Fruit fly (Drosophila melanogaster) whole organism, embryonic: ENCODE measurements around the gene Cpr66Cb.

Experiments
- ATbp ChIP-seq: fragments of 200-800 bp; sonication (Bioruptor generic); optimal IDR thresholded peaks from 2 replicates; lab custom pipeline; 2017; ENCODE audit warnings: missing biosample characterization, mild to moderate bottlenecking, missing genetic modification characterization, missing genetic modification reagents
- Antp ChIP-seq: fragments of 200-800 bp; sonication (Bioruptor generic); optimal IDR thresholded peaks from 3 replicates; lab custom pipeline; 2016; ENCODE audit warnings: missing biosample characterization, missing genetic modification characterization
- CG11504 ChIP-seq: fragments of 200-800 bp; sonication (Bioruptor generic); optimal IDR thresholded peaks from 3 replicates; lab custom pipeline; 2019; ENCODE audit warnings: missing biosample characterization, mild to moderate bottlenecking, missing genetic modification characterization, moderate library complexity
- CG12659 ChIP-seq: fragments of 200-800 bp; sonication (Bioruptor generic); optimal IDR thresholded peaks from 3 replicates; lab custom pipeline; 2017; ENCODE audit warnings: mild to moderate bottlenecking, missing biosample characterization, missing genetic modification reagents, missing genetic modification characterization
- CG12942 ChIP-seq: fragments of 200-800 bp; sonication (Bioruptor generic); optimal IDR thresholded peaks from 3 replicates; lab custom pipeline; 2016; ENCODE audit warnings: missing biosample characterization, missing genetic modification characterization
- CG13424 ChIP-seq: fragments of 200-800 bp; sonication (Bioruptor generic); optimal IDR thresholded peaks from 2 replicates; lab custom pipeline; 2019; ENCODE audit warnings: missing biosample characterization, mild to moderate bottlenecking, missing genetic modification characterization, moderate library complexity
- CG13775 ChIP-seq: fragments of 200-800 bp; sonication (Bioruptor generic); optimal IDR thresholded peaks from 3 replicates; lab custom pipeline; 2017; ENCODE audit warnings: missing biosample characterization, mild to moderate bottlenecking, missing genetic modification characterization
- CG15011 ChIP-seq: fragments of 200-800 bp; sonication (Bioruptor generic); optimal IDR thresholded peaks from 3 replicates; lab custom pipeline; 2018; ENCODE audit warnings: missing biosample characterization, mild to moderate bottlenecking, missing genetic modification characterization
- CG1529 ChIP-seq: fragments of 200-800 bp; sonication (Bioruptor generic); optimal IDR thresholded peaks from 3 replicates; lab custom pipeline; 2018; ENCODE audit warnings: missing biosample characterization, missing genetic modification characterization
- CG1647 ChIP-seq: fragments of 200-800 bp; sonication (Bioruptor generic); optimal IDR thresholded peaks from 3 replicates; lab custom pipeline; 2016; ENCODE audit warnings: missing biosample characterization, missing genetic modification characterization
- CG31441 ChIP-seq: fragments of 200-800 bp; sonication (Bioruptor generic); IDR thresholded peaks from 2 replicates; pipeline ENCODE4 v1.3.6; 2022; ENCODE audit warnings: missing biosample characterization, missing genetic modification characterization
- CG3726 ChIP-seq: fragments of 200-800 bp; sonication (Bioruptor generic); IDR thresholded peaks from 3 replicates; pipeline ENCODE4, ENCODE4 v1.3.6; 2022; ENCODE audit warnings: missing biosample characterization, missing genetic modification characterization
- CG42726 ChIP-seq: fragments of 200-800 bp; sonication (Bioruptor generic); IDR thresholded peaks from 2 replicates; pipeline ENCODE4 v1.3.6; 2022; ENCODE audit warnings: missing biosample characterization, missing genetic modification characterization; ENCODE audit not compliant: partially characterized antibody
- CG4424 ChIP-seq: fragments of 200-800 bp; sonication (Bioruptor generic); optimal IDR thresholded peaks from 3 replicates; lab custom pipeline; 2016; ENCODE audit warnings: missing biosample characterization, missing genetic modification characterization
- CG5245 ChIP-seq: fragments of 200-800 bp; sonication (Bioruptor generic); optimal IDR thresholded peaks from 3 replicates; lab custom pipeline; 2016; ENCODE audit warnings: missing biosample characterization, missing genetic modification characterization
- CG6175 ChIP-seq: fragments of 200-800 bp; sonication (Bioruptor generic); IDR thresholded peaks from 3 replicates; pipeline ENCODE4 v1.3.6; 2022; ENCODE audit warnings: missing biosample characterization, missing genetic modification characterization
- CG6683 ChIP-seq: fragments of 200-800 bp; sonication (Bioruptor generic); optimal IDR thresholded peaks from 2 replicates; lab custom pipeline; 2017; ENCODE audit warnings: missing biosample characterization, mild to moderate bottlenecking, missing genetic modification characterization, missing genetic modification reagents
- CG7357 ChIP-seq: fragments of 200-800 bp; sonication (Bioruptor generic); IDR thresholded peaks from 3 replicates; pipeline ENCODE4 v1.3.6; 2022; ENCODE audit warnings: missing biosample characterization, missing genetic modification characterization
- CG9727 ChIP-seq: fragments of 200-800 bp; sonication (Bioruptor generic); optimal IDR thresholded peaks from 3 replicates; lab custom pipeline; 2017; ENCODE audit warnings: missing biosample characterization, mild to moderate bottlenecking, missing genetic modification characterization
- Deaf1 ChIP-seq: fragments of 200-800 bp; optimal IDR thresholded peaks from 3 replicates; lab custom pipeline; 2019; ENCODE audit warnings: missing biosample characterization, mild to moderate bottlenecking, missing genetic modification characterization, moderate library complexity
- Dek ChIP-seq: fragments of 200-800 bp; sonication (Bioruptor generic); optimal IDR thresholded peaks from 3 replicates; lab custom pipeline; 2019; ENCODE audit warnings: missing biosample characterization, mild to moderate bottlenecking, missing genetic modification characterization, moderate library complexity
- Doc3 ChIP-seq: fragments of 200-800 bp; sonication (Bioruptor generic); IDR thresholded peaks from 3 replicates; pipeline ENCODE4 v1.3.6; 2022; ENCODE audit warnings: missing biosample characterization, missing genetic modification characterization; ENCODE audit not compliant: partially characterized antibody
- Dref ChIP-seq: fragments of 200-800 bp; sonication (Bioruptor generic); IDR thresholded peaks from 2 replicates; pipeline ENCODE4 v1.3.6; 2022; ENCODE audit warnings: missing biosample characterization, missing genetic modification characterization
- ERR ChIP-seq: fragments of 200-800 bp; sonication (Bioruptor generic); optimal IDR thresholded peaks from 2 replicates; lab custom pipeline; 2016; ENCODE audit warnings: missing biosample characterization, missing genetic modification characterization
- H15 ChIP-seq: fragments of 200-800 bp; sonication (Bioruptor generic); IDR thresholded peaks from 3 replicates; pipeline ENCODE4 v1.3.6; 2022; ENCODE audit warnings: missing biosample characterization, missing genetic modification characterization
- HLH3B ChIP-seq: fragments of 200-800 bp; sonication (Bioruptor generic); IDR thresholded peaks from 2 replicates; pipeline ENCODE4 v1.3.6; 2022; ENCODE audit warnings: missing biosample characterization, missing genetic modification characterization
- HLH4C ChIP-seq: fragments of 200-800 bp; sonication (Bioruptor generic); IDR thresholded peaks from 3 replicates; pipeline ENCODE4 v1.3.6; 2022; ENCODE audit warnings: missing biosample characterization, missing genetic modification characterization; ENCODE audit not compliant: partially characterized antibody
- HmgZ ChIP-seq: fragments of 200-800 bp; sonication (Bioruptor generic); optimal IDR thresholded peaks from 2 replicates; lab custom pipeline; 2018; ENCODE audit warnings: missing biosample characterization, mild to moderate bottlenecking, missing genetic modification characterization
- Mad ChIP-seq: fragments of 200-800 bp; sonication (Bioruptor generic); optimal IDR thresholded peaks from 2 replicates; lab custom pipeline; 2016; ENCODE audit warnings: missing biosample characterization, missing genetic modification characterization
- NC2α ChIP-seq: fragments of 200-800 bp; sonication (Bioruptor generic); optimal IDR thresholded peaks from 2 replicates; lab custom pipeline; 2016; ENCODE audit warnings: missing biosample characterization, missing genetic modification characterization
- Ptx1 ChIP-seq: fragments of 200-800 bp; sonication (Bioruptor generic); IDR thresholded peaks from 2 replicates; pipeline ENCODE4 v1.3.6; 2022; ENCODE audit warnings: missing biosample characterization, missing genetic modification characterization
- Side ChIP-seq: fragments of 200-800 bp; sonication (Bioruptor generic); optimal IDR thresholded peaks from 2 replicates; lab custom pipeline; 2016; ENCODE audit warnings: missing biosample characterization, missing genetic modification characterization
- Taf1 ChIP-seq: fragments of 200-800 bp; sonication (Bioruptor generic); IDR thresholded peaks from 2 replicates; pipeline ENCODE4 v1.3.6; 2022; ENCODE audit warnings: missing biosample characterization, missing genetic modification characterization
- ab ChIP-seq: fragments of 200-800 bp; sonication (Bioruptor generic); optimal IDR thresholded peaks from 2 replicates; lab custom pipeline; 2016; ENCODE audit warnings: missing biosample characterization, missing genetic modification characterization
- ac ChIP-seq: fragments of 200-800 bp; sonication (Bioruptor generic); optimal IDR thresholded peaks from 3 replicates; lab custom pipeline; 2017; ENCODE audit warnings: missing biosample characterization, mild to moderate bottlenecking, missing genetic modification characterization
- chn ChIP-seq: fragments of 200-800 bp; sonication (Bioruptor generic); optimal IDR thresholded peaks from 2 replicates; lab custom pipeline; 2016; ENCODE audit warnings: missing biosample characterization, missing genetic modification characterization
- danr ChIP-seq: fragments of 200-800 bp; sonication (Bioruptor generic); IDR thresholded peaks from 2 replicates; pipeline ENCODE4 v1.3.6; 2022; ENCODE audit warnings: missing biosample characterization, missing genetic modification characterization
- dpn ChIP-seq, 2 experiments: fragments of 200-800 bp; sonication (Bioruptor generic); optimal IDR thresholded peaks; 3 replicates each; lab custom pipeline; 2016; ENCODE audit warnings: missing biosample characterization in 2 of 2, missing genetic modification characterization in 2 of 2
- gce ChIP-seq: fragments of 200-800 bp; sonication (Bioruptor generic); IDR thresholded peaks from 3 replicates; pipeline ENCODE4 v1.3.6; 2022; ENCODE audit warnings: missing biosample characterization, missing genetic modification characterization
- gcm ChIP-seq: fragments of 200-800 bp; sonication (Bioruptor generic); optimal IDR thresholded peaks from 2 replicates; lab custom pipeline; 2019; ENCODE audit warnings: missing biosample characterization, mild to moderate bottlenecking, missing genetic modification characterization, moderate library complexity
- hb ChIP-seq: fragments of 200-800 bp; sonication (Bioruptor generic); IDR thresholded peaks from 3 replicates; pipeline ENCODE4 v1.3.6; 2022; ENCODE audit warnings: missing biosample characterization, missing genetic modification characterization; ENCODE audit not compliant: partially characterized antibody
- klu ChIP-seq: fragments of 200-800 bp; sonication (Bioruptor generic); IDR thresholded peaks from 2 replicates; pipeline ENCODE4 v1.3.6; 2022; ENCODE audit warnings: missing biosample characterization, missing genetic modification characterization
- nerfin-2 ChIP-seq: fragments of 200-800 bp; sonication (Bioruptor generic); IDR thresholded peaks from 2 replicates; pipeline ENCODE4 v1.3.6; 2022; ENCODE audit warnings: missing biosample characterization, missing genetic modification characterization; ENCODE audit not compliant: partially characterized antibody
- odd ChIP-seq: fragments of 200-800 bp; sonication (Bioruptor generic); optimal IDR thresholded peaks from 2 replicates; lab custom pipeline; 2017; ENCODE audit warnings: missing biosample characterization, mild to moderate bottlenecking, missing genetic modification characterization
- pho ChIP-seq: fragments of 200-800 bp; sonication (Bioruptor generic); optimal IDR thresholded peaks from 2 replicates; lab custom pipeline; 2016; ENCODE audit warnings: missing biosample characterization, missing genetic modification characterization
- scrt ChIP-seq: fragments of 200-800 bp; sonication (Bioruptor generic); optimal IDR thresholded peaks from 2 replicates; lab custom pipeline; 2018; ENCODE audit warnings: missing biosample characterization, mild to moderate bottlenecking, missing genetic modification characterization, moderate library complexity
- sd ChIP-seq: fragments of 200-800 bp; sonication (Bioruptor generic); optimal IDR thresholded peaks from 3 replicates; lab custom pipeline; 2018; ENCODE audit warnings: missing biosample characterization, mild to moderate bottlenecking, missing genetic modification characterization, moderate library complexity
- seq ChIP-seq: fragments of 200-800 bp; sonication (Bioruptor generic); IDR thresholded peaks from 2 replicates; pipeline ENCODE4 v1.3.6; 2022; ENCODE audit warnings: missing biosample characterization, missing genetic modification characterization
- so ChIP-seq: fragments of 200-800 bp; sonication (Bioruptor generic); IDR thresholded peaks from 3 replicates; pipeline ENCODE4 v1.3.6; 2022; ENCODE audit warnings: missing biosample characterization, missing genetic modification characterization
- tio ChIP-seq: fragments of 200-800 bp; sonication (Bioruptor generic); optimal IDR thresholded peaks from 2 replicates; lab custom pipeline; 2017; ENCODE audit warnings: missing biosample characterization, missing genetic modification characterization, inconsistent platforms
- yki ChIP-seq: fragments of >200 bp; optimal IDR thresholded peaks from 3 replicates; lab custom pipeline; 2018

Cpr66Cb gene

DNA sequence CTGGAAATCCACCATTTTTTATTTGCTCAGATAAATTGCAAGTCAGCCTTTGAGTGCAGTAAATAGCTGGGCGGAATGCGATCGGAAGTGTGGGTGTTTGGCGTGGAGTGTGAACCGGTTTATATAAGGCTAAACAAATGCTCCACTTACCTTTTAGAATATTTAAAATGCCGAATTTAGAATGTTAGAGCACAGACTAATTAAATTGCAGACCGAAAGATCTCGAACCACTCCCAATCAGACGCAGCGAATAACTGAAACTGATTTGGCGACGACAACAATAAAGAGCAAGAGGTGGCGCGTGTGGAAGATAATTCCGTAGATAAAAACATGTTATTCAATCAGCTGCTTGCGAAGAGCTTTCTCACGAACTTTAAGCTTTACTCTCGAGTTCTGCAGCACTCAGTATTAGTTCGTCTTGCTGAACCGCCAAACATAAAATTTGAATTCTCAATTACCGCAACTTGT lies 24.2 kb downstream of the Cpr66Cb start, which contains the start of gene Idh (continued):
- no peak for TF ChIP-seq tio (GFP tag; lab: Kevin White, UChicago)
- TF ChIP-seq CG6683 (GFP tag; lab: Kevin White, UChicago), result peak; percentile 5
- TF ChIP-seq chn (GFP tag; lab: Kevin White, UChicago), result no peak
- no peak for TF ChIP-seq ERR (GFP tag; lab: Kevin White, UChicago)
- TF ChIP-seq CG15011 (GFP tag; lab: Kevin White, UChicago), result no peak
- TF ChIP-seq CG1529, result no peak
- no peak for TF ChIP-seq Mad
- no peak for TF ChIP-seq hb
- no peak for TF ChIP-seq CG13775 (GFP tag; lab: Kevin White, UChicago)
- 0 out of 3 replicates have a peak, but pooled peaks have one; percentile 34 for TF ChIP-seq gce (GFP tag; lab: Robert Waterston, UW)
- no peak for TF ChIP-seq dpn (GFP tag; optimal IDR thresholded peaks at IDR 0.05; lab: Kevin White, UChicago)
- no peak for TF ChIP-seq CG5245 (GFP tag; lab: Kevin White, UChicago)
- TF ChIP-seq CG6175 (GFP tag; lab: Robert Waterston, UW), result no peak
- no peak for TF ChIP-seq seq
- TF ChIP-seq CG3726 (GFP tag; lab: Robert Waterston, UW), result no peak
- peak; percentile 63 for TF ChIP-seq HmgZ (tag; lab: Kevin White, UChicago)
- TF ChIP-seq pho, result no peak
- TF ChIP-seq Taf1 (GFP tag; lab: Robert Waterston, UW), result no peak
- TF ChIP-seq HLH3B (GFP tag; lab: Robert Waterston, UW), result no peak
- peak; percentile 36 for TF ChIP-seq Dref (GFP tag; lab: Robert Waterston, UW)
- no peak for TF ChIP-seq CG31441
- peak; percentile 29 for TF ChIP-seq odd
- no peak for TF ChIP-seq danr (GFP tag; lab: Robert Waterston, UW)
- TF ChIP-seq ATbp (GFP tag; lab: Kevin White, UChicago), result no peak
- no peak for TF ChIP-seq ac
- TF ChIP-seq Dek, result no peak
- TF ChIP-seq Doc3 (GFP tag; lab: Robert Waterston, UW), result no peak
- no peak for TF ChIP-seq CG7357 (GFP tag; lab: Robert Waterston, UW)
- peak; percentile 48 for TF ChIP-seq scrt (GFP tag; lab: Kevin White, UChicago)
- TF ChIP-seq NC2α (GFP tag; lab: Kevin White, UChicago), result no peak
- TF ChIP-seq CG12942 (GFP tag; lab: Kevin White, UChicago), result no peak
- no peak for TF ChIP-seq klu (GFP tag; lab: Robert Waterston, UW)
- TF ChIP-seq ab, result no peak
- TF ChIP-seq yki (lab: Kevin White, UChicago), result no peak
- TF ChIP-seq gcm (GFP tag; lab: Kevin White, UChicago), result no peak
- no peak; the same call in 2 of the 3 replicates for TF ChIP-seq so (GFP tag; lab: Robert Waterston, UW)
- TF ChIP-seq CG9727, result no peak
- TF ChIP-seq H15 (GFP tag; lab: Robert Waterston, UW), result no peak
- TF ChIP-seq Deaf1 (tag; lab: Kevin White, UChicago), result peak; percentile 38
- TF ChIP-seq Side (GFP tag; lab: Kevin White, UChicago), result no peak
- TF ChIP-seq Antp (GFP tag; lab: Kevin White, UChicago), result no peak
- peak; percentile 37; the same call in 1 of the 2 replicates for TF ChIP-seq CG42726 (GFP tag; lab: Robert Waterston, UW)
- peak; percentile 38; the same call in 1 of the 2 replicates for TF ChIP-seq nerfin-2 (GFP tag; lab: Robert Waterston, UW)
- no peak for TF ChIP-seq CG13424 (tag; lab: Kevin White, UChicago)
- TF ChIP-seq Ptx1, result no peak
- TF ChIP-seq CG12659 (GFP tag; lab: Kevin White, UChicago), result peak; percentile 24
- peak; percentile 72 for TF ChIP-seq sd
- TF ChIP-seq CG4424 (GFP tag; lab: Kevin White, UChicago), result no peak
- TF ChIP-seq HLH4C (GFP tag; lab: Robert Waterston, UW), result peak; percentile 36; the same call in 1 of the 3 replicates
- no peak for TF ChIP-seq CG11504 (tag; lab: Kevin White, UChicago)
- no peak for TF ChIP-seq CG1647 (GFP tag; lab: Kevin White, UChicago)
